Fruit fly (Drosophila melanogaster): ENCODE data around the gene Phf5a.

The Phf5a gene

DNA sequence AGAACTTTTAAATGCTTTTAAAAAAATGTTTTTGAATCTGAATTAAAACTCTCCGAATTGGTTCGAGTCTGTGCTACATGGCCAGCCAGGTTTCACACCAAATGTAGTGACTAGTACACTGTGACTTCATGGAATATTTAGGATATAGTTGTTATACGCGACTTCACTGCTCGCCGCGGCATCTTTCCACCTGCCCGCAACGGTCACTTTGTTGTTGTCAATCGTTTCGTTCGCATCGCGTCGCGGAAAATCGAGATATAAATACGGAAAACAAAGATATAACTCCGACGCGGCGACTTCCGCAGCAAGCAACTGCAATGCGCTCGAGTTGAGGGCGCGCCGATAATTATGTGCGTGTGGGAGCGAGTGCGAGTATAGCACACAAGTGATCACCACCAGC, 7.8 kb upstream of the Phf5a start, which contains the start of gene CG31637 (continued):
- TF ChIP-seq CG6765 (GFP tag; optimal IDR thresholded peaks at IDR 0.05) (peak; percentile 23), br (optimal IDR thresholded peaks at IDR 0.05) (no peak), NC2β (GFP tag; optimal IDR thresholded peaks at IDR 0.05) (peak; percentile 37), CG31388 (GFP tag; optimal IDR thresholded peaks at IDR 0.05) (no peak), Med (GFP tag) (peak; percentile 85), CG11085 (GFP tag; IDR thresholded peaks at IDR 0.05) (no peak), CG3847 (GFP tag; IDR thresholded peaks at IDR 0.05) (peak; percentile 42; the same call in 1 of the 2 replicates), CG15011 (GFP tag; optimal IDR thresholded peaks at IDR 0.05) (no peak), CoRest (tag; optimal IDR thresholded peaks at IDR 0.05) (peak; percentile 30), CG2129 (GFP tag; IDR thresholded peaks at IDR 0.05; ENCODE audit: partially characterized antibody) (no peak), crp (GFP tag; optimal IDR thresholded peaks at IDR 0.05) (no peak), Deaf1 (tag; optimal IDR thresholded peaks at IDR 0.05) (peak; percentile 58), CHES-1-like (GFP tag; optimal IDR thresholded peaks at IDR 0.05) (peak; percentile 12), vvl (GFP tag; IDR thresholded peaks at IDR 0.05) (peak; percentile 68), fru (optimal IDR thresholded peaks at IDR 0.05) (peak; percentile 14), pnt (GFP tag; optimal IDR thresholded peaks at IDR 0.05) (no peak), CG4707 (GFP tag; optimal IDR thresholded peaks at IDR 0.05) (peak; percentile 34), MESR4 (GFP tag; optimal IDR thresholded peaks at IDR 0.05) (peak; percentile 81), Six4 (GFP tag; optimal IDR thresholded peaks at IDR 0.05) (no peak), CG12104 (GFP tag; optimal IDR thresholded peaks at IDR 0.05) (no peak), Tbp (GFP tag; optimal IDR thresholded peaks at IDR 0.05) (no peak), CG17359 (tag; optimal IDR thresholded peaks at IDR 0.05) (peak; percentile 0), ewg (GFP tag; optimal IDR thresholded peaks at IDR 0.05) (peak; percentile 19), Camta (GFP tag; optimal IDR thresholded peaks at IDR 0.05) (no peak), croc (GFP tag; conservative IDR thresholded peaks at IDR 0.05) (no peak), Scr (GFP tag; IDR thresholded peaks at IDR 0.05; ENCODE audit: partially characterized antibody) (peak; percentile 15; the same call in 1 of the 2 replicates), row (GFP tag; IDR thresholded peaks at IDR 0.05) (peak; percentile 48; the same call in 2 of the 3 replicates), CG18599 (GFP tag; optimal IDR thresholded peaks at IDR 0.05) (peak; percentile 15), tna (GFP tag; IDR thresholded peaks at IDR 0.05; ENCODE audit: partially characterized antibody) (peak; percentile 43; the same call in 1 of the 2 replicates), wek (GFP tag; optimal IDR thresholded peaks at IDR 0.05) (peak; percentile 61), YL-1 (GFP tag; optimal IDR thresholded peaks at IDR 0.05) (peak; percentile 74), PHDP (tag; optimal IDR thresholded peaks at IDR 0.05) (peak; percentile 9), onecut (GFP tag; IDR thresholded peaks at IDR 0.05) (0 out of 2 replicates have a peak, but pooled peaks have one; percentile 23), pan (optimal IDR thresholded peaks at IDR 0.05) (no peak), pan (GFP tag; optimal IDR thresholded peaks at IDR 0.05 in 1 of 2, IDR thresholded peaks at IDR 0.05 in 1 of 2) (no peak), CG2120 (GFP tag; optimal IDR thresholded peaks at IDR 0.05) (no peak), CG17612 (GFP tag; IDR thresholded peaks at IDR 0.05) (no peak), stwl (tag; optimal IDR thresholded peaks at IDR 0.05) (peak; percentile 57), aop (GFP tag; IDR thresholded peaks at IDR 0.05) (peak; percentile 3; the same call in 1 of the 2 replicates), Taf1 (GFP tag; IDR thresholded peaks at IDR 0.05) (no peak), CG17361 (GFP tag; IDR thresholded peaks at IDR 0.05) (0 out of 3 replicates have a peak, but pooled peaks have one; percentile 13), tin (GFP tag; optimal IDR thresholded peaks at IDR 0.05) (peak; percentile 16), Antp (GFP tag; optimal IDR thresholded peaks at IDR 0.05) (no peak), CG17186 (GFP tag; optimal IDR thresholded peaks at IDR 0.05) (peak; percentile 51), CG16813 (GFP tag; IDR thresholded peaks at IDR 0.05; ENCODE audit: partially characterized antibody) (0 out of 3 replicates have a peak, but pooled peaks have one; percentile 25), CG7928 (GFP tag; optimal IDR thresholded peaks at IDR 0.05) (peak; percentile 20), CG3163 (GFP tag; optimal IDR thresholded peaks at IDR 0.05) (peak; percentile 6)
